Fruit fly (Drosophila melanogaster) whole organism, embryonic: ENCODE results near the gene prtp.

Experiments used
- CG12155 ChIP-seq: fragments of 200-800 bp; sonication (Bioruptor generic); optimal IDR thresholded peaks from 3 replicates; lab custom pipeline; 2016; ENCODE audit warnings: missing biosample characterization, missing genetic modification characterization
- CG12219 ChIP-seq: fragments of 200-800 bp; sonication (Bioruptor generic); optimal IDR thresholded peaks from 3 replicates; lab custom pipeline; 2018; ENCODE audit warnings: missing biosample characterization, mild to moderate bottlenecking, missing genetic modification characterization
- CG17186 ChIP-seq: fragments of 200-800 bp; sonication (Bioruptor generic); optimal IDR thresholded peaks from 3 replicates; lab custom pipeline; 2017; ENCODE audit warnings: missing biosample characterization, missing genetic modification reagents, missing genetic modification characterization
- CG18262 ChIP-seq: fragments of 200-800 bp; optimal IDR thresholded peaks from 3 replicates; lab custom pipeline; 2019; ENCODE audit warnings: missing biosample characterization, mild to moderate bottlenecking, missing genetic modification characterization, moderate library complexity
- CG18619 ChIP-seq: fragments of 200-800 bp; sonication (Bioruptor generic); optimal IDR thresholded peaks from 3 replicates; lab custom pipeline; 2017; ENCODE audit warnings: missing biosample characterization, mild to moderate bottlenecking, missing genetic modification characterization
- CG2199 ChIP-seq: fragments of 200-800 bp; sonication (Bioruptor generic); IDR thresholded peaks from 3 replicates; pipeline ENCODE4 v1.3.6; 2022; ENCODE audit warnings: missing biosample characterization, missing genetic modification characterization
- CG30431 ChIP-seq: fragments of 200-800 bp; sonication (Bioruptor generic); optimal IDR thresholded peaks from 2 replicates; lab custom pipeline; 2017; ENCODE audit warnings: missing biosample characterization, missing genetic modification characterization
- CG6791 ChIP-seq: fragments of 200-800 bp; sonication (Bioruptor generic); IDR thresholded peaks from 3 replicates; pipeline ENCODE4 v1.3.6; 2022; ENCODE audit warnings: missing biosample characterization, missing genetic modification characterization; ENCODE audit not compliant: partially characterized antibody
- CG6854 ChIP-seq: fragments of 200-800 bp; sonication (Bioruptor generic); optimal IDR thresholded peaks from 3 replicates; lab custom pipeline; 2017; ENCODE audit warnings: missing biosample characterization, mild to moderate bottlenecking, missing genetic modification characterization
- CG8478 ChIP-seq: fragments of >200 bp; optimal IDR thresholded peaks from 2 replicates; lab custom pipeline; 2018
- CoRest ChIP-seq: fragments of 200-800 bp; sonication (Bioruptor generic); optimal IDR thresholded peaks from 3 replicates; lab custom pipeline; 2018; ENCODE audit warnings: missing biosample characterization, mild to moderate bottlenecking, missing genetic modification characterization, moderate library complexity
- Deaf1 ChIP-seq: fragments of 200-800 bp; optimal IDR thresholded peaks from 3 replicates; lab custom pipeline; 2019; ENCODE audit warnings: missing biosample characterization, mild to moderate bottlenecking, missing genetic modification characterization, moderate library complexity
- ERR ChIP-seq: fragments of 200-800 bp; sonication (Bioruptor generic); optimal IDR thresholded peaks from 2 replicates; lab custom pipeline; 2016; ENCODE audit warnings: missing biosample characterization, missing genetic modification characterization
- Ets65A ChIP-seq: fragments of 200-800 bp; sonication (Bioruptor generic); peaks from one replicate; lab custom pipeline; 2016; ENCODE audit warnings: missing biosample characterization, missing genetic modification characterization
- Oaz ChIP-seq: fragments of 200-800 bp; sonication (Bioruptor generic); IDR thresholded peaks from 2 replicates; pipeline ENCODE4 v1.3.6; 2022; ENCODE audit warnings: missing biosample characterization, missing genetic modification characterization
- Trl ChIP-seq, 3 experiments: fragments of >200 bp in 2 of 3; fragments of 200-800 bp in 1 of 3; sonication (Bioruptor generic) in 1 of 3; optimal IDR thresholded peaks; 2 replicates in 1 of 3; 3 replicates in 2 of 3; lab custom pipeline; 2016 to 2017; ENCODE audit warnings: missing biosample characterization in 1 of 3, missing genetic modification characterization in 1 of 3
- bbx ChIP-seq: fragments of 200-800 bp; sonication (Bioruptor generic); IDR thresholded peaks from 2 replicates; pipeline ENCODE4 v1.3.6; 2022; ENCODE audit warnings: missing biosample characterization, missing genetic modification characterization; ENCODE audit not compliant: partially characterized antibody
- dmrt11E ChIP-seq: fragments of 200-800 bp; sonication (Bioruptor generic); optimal IDR thresholded peaks from 3 replicates; lab custom pipeline; 2018; ENCODE audit warnings: missing biosample characterization, mild to moderate bottlenecking, missing genetic modification characterization, moderate library complexity
- fd64A ChIP-seq: fragments of 200-800 bp; sonication (Bioruptor generic); optimal IDR thresholded peaks from 3 replicates; lab custom pipeline; 2018; ENCODE audit warnings: missing biosample characterization, mild to moderate bottlenecking, missing genetic modification characterization
- gsb-n ChIP-seq: fragments of 200-800 bp; sonication (Bioruptor generic); optimal IDR thresholded peaks from 3 replicates; lab custom pipeline; 2018; ENCODE audit warnings: missing biosample characterization, mild to moderate bottlenecking, missing genetic modification characterization
- her ChIP-seq: fragments of 200-800 bp; sonication (Bioruptor generic); optimal IDR thresholded peaks from 2 replicates; lab custom pipeline; 2016; ENCODE audit warnings: missing biosample characterization, missing genetic modification characterization
- hkb ChIP-seq, 2 experiments: fragments of 200-800 bp in 1 of 2; fragments of >200 bp in 1 of 2; sonication (Bioruptor generic) in 1 of 2; IDR thresholded peaks in 1 of 2; optimal IDR thresholded peaks in 1 of 2; 2 replicates each; pipeline versions ENCODE4 v1.3.6 to Lab custom; 2017 to 2022; ENCODE audit warnings: missing biosample characterization in 1 of 2, missing genetic modification characterization in 1 of 2
- pfk ChIP-seq: fragments of 200-800 bp; sonication (Bioruptor generic); optimal IDR thresholded peaks from 2 replicates; lab custom pipeline; 2018; ENCODE audit warnings: missing biosample characterization, mild to moderate bottlenecking, missing genetic modification characterization, moderate library complexity
- pita ChIP-seq: fragments of 200-800 bp; sonication (Bioruptor generic); optimal IDR thresholded peaks from 2 replicates; lab custom pipeline; 2017; ENCODE audit warnings: missing biosample characterization, mild to moderate bottlenecking, missing genetic modification characterization
- rib ChIP-seq: fragments of 200-800 bp; sonication (Bioruptor generic); IDR thresholded peaks from 2 replicates; pipeline ENCODE4 v1.3.6; 2022; ENCODE audit warnings: missing biosample characterization, missing genetic modification characterization
- sens ChIP-seq: fragments of 200-800 bp; sonication (Bioruptor generic); peaks from one replicate; lab custom pipeline; 2016; ENCODE audit warnings: missing biosample characterization, missing genetic modification characterization
- sna ChIP-seq: fragments of 200-800 bp; sonication (Bioruptor generic); IDR thresholded peaks from 2 replicates; pipeline ENCODE4 v1.3.6; 2022; ENCODE audit warnings: missing biosample characterization, missing genetic modification characterization; ENCODE audit not compliant: partially characterized antibody
- stc ChIP-seq: fragments of 200-800 bp; sonication (Bioruptor generic); IDR thresholded peaks from 2 replicates; pipeline ENCODE4 v1.3.6; 2022; ENCODE audit warnings: missing biosample characterization, missing genetic modification characterization
- tll ChIP-seq, 2 experiments: fragments of 200-800 bp in 1 of 2; fragments of >200 bp in 1 of 2; sonication (Bioruptor generic) in 1 of 2; optimal IDR thresholded peaks; 2 replicates each; lab custom pipeline; 2017 to 2019; ENCODE audit warnings: missing biosample characterization in 2 of 2, missing genetic modification characterization in 2 of 2, mild to moderate bottlenecking in 1 of 2, moderate library complexity in 1 of 2
- ttk ChIP-seq: fragments of 200-800 bp; sonication (Bioruptor generic); IDR thresholded peaks from 2 replicates; pipeline ENCODE4 v2.1.2; 2022; ENCODE audit warnings: missing biosample characterization, missing genetic modification characterization
- twi ChIP-seq: fragments of 200-800 bp; optimal IDR thresholded peaks from 2 replicates; lab custom pipeline; 2019; ENCODE audit warnings: missing biosample characterization, mild to moderate bottlenecking, missing genetic modification characterization, moderate library complexity
- unc-4 ChIP-seq: fragments of 200-800 bp; sonication (Bioruptor generic); IDR thresholded peaks from 2 replicates; pipeline ENCODE4 v1.3.6; 2022; ENCODE audit warnings: missing biosample characterization, missing genetic modification characterization; ENCODE audit not compliant: partially characterized antibody

Gene prtp

dm6 chrX:11694959-11695882, 21.3 kb upstream of the prtp start, which contains the start of gene PhKgamma (continued):
- TF ChIP-seq ttk (GFP tag; lab: Robert Waterston, UW) (peak; percentile 36; the same call in 1 of the 2 replicates), her (GFP tag; lab: Kevin White, UChicago) (peak; percentile 19), CG12155 (peak; percentile 37)

- TF ChIP-seq gsb-n (tag; lab: Kevin White, UChicago), result no peak
- no peak for TF ChIP-seq CG6854 (GFP tag; lab: Kevin White, UChicago)
- TF ChIP-seq fd64A, result no peak
- no peak for TF ChIP-seq stc
- TF ChIP-seq hkb (optimal IDR thresholded peaks at IDR 0.05; lab: Kevin White, UChicago), result no peak
- TF ChIP-seq hkb (GFP tag; IDR thresholded peaks at IDR 0.05; lab: Robert Waterston, UW), result 0 out of 2 replicates have a peak, but pooled peaks have one; percentile 12
- TF ChIP-seq pfk (GFP tag; lab: Kevin White, UChicago), result peak; percentile 92
- no peak for TF ChIP-seq rib
- TF ChIP-seq CG2199 (GFP tag; lab: Robert Waterston, UW), result 0 out of 3 replicates have a peak, but pooled peaks have one; percentile 54
- TF ChIP-seq twi, result no peak
- TF ChIP-seq unc-4 (GFP tag; lab: Robert Waterston, UW), result no peak
- TF ChIP-seq bbx (GFP tag; lab: Robert Waterston, UW), result 0 out of 2 replicates have a peak, but pooled peaks have one; percentile 16
- TF ChIP-seq CG30431 (GFP tag; lab: Kevin White, UChicago), result no peak
- no peak for TF ChIP-seq CoRest (tag; lab: Kevin White, UChicago)
- no peak for TF ChIP-seq CG6791 (GFP tag; lab: Robert Waterston, UW)
- no peak for TF ChIP-seq CG17186 (GFP tag; lab: Kevin White, UChicago)
- no peak for TF ChIP-seq ERR (GFP tag; lab: Kevin White, UChicago)
- peak; percentile 88 for TF ChIP-seq Deaf1 (tag; lab: Kevin White, UChicago)
- TF ChIP-seq Trl (optimal IDR thresholded peaks at IDR 0.05; lab: Kevin White, UChicago), result peak in 1 of 2 experiments; percentile 18
- no peak for TF ChIP-seq Trl (GFP tag; optimal IDR thresholded peaks at IDR 0.05; lab: Kevin White, UChicago)
- peak in 1 of 2 experiments; percentile 4 for TF ChIP-seq tll (GFP tag; optimal IDR thresholded peaks at IDR 0.05; lab: Kevin White, UChicago)
- no peak for TF ChIP-seq Oaz (GFP tag; lab: Robert Waterston, UW)
- no peak for TF ChIP-seq CG18619 (GFP tag; lab: Kevin White, UChicago)
- TF ChIP-seq sens (GFP tag; lab: Kevin White, UChicago), result peak; percentile 44
- TF ChIP-seq pita (GFP tag; lab: Kevin White, UChicago), result no peak
- no peak for TF ChIP-seq CG18262 (tag; lab: Kevin White, UChicago)
- TF ChIP-seq CG12219, result no peak
- TF ChIP-seq, all 482 proteins: peak for 8
Observed at dm6 chrX:11695883-11696211, 20.7 kb upstream of the prtp start.

DNA sequence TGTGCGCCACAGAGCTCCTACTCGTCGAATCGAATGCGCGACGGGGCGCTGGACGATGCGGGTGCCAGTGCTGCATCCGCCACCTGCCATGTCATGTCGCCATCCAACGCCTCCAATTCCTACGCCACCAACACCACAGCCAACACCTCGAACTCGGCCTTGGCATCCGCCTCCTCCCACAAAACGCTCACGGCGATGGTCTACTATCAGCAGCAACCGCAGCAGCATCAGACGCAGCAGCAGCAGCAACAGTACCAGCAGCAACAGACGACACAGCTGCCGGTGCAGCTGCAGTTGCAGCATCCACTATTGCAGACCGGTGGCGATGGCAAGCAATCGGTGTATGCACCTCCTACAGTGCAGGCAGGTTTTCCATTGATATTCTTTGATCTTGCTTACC, 15.8 kb upstream of the prtp start:
- peak; percentile 45 for TF ChIP-seq Ets65A (GFP tag; lab: Kevin White, UChicago)
- no peak for TF ChIP-seq dmrt11E
- 0 out of 2 replicates have a peak, but pooled peaks have one; percentile 16 for TF ChIP-seq sna (GFP tag; lab: Robert Waterston, UW)
- peak; percentile 64 for TF ChIP-seq CG8478 (lab: Kevin White, UChicago)
